Worm (Caenorhabditis elegans): ENCODE data around the gene cyn-13.
"Not testable (repeated sequence)": the region's sequence is repeated elsewhere in the genome, so short reads cannot be mapped to it uniquely, and the experiment has no call there.

The cyn-13 gene

ce11 chrIV:17087384-17088099 lies 28.9 kb downstream of the cyn-13 start, which contains the start of the genes snx-13 and snr-1 (continued):
- TF ChIP-seq jun-1 (tag; optimal IDR thresholded peaks at IDR 0.05): no peak
- TF ChIP-seq aly-2 (tag; optimal IDR thresholded peaks at IDR 0.05): no peak
- no peak for TF ChIP-seq ama-1 (optimal IDR thresholded peaks at IDR 0.05)
- TF ChIP-seq daf-12 (tag; optimal IDR thresholded peaks at IDR 0.05): no peak
- peak; percentile 19 for TF ChIP-seq fkh-10 (GFP tag; optimal IDR thresholded peaks at IDR 0.05)
- no peak for TF ChIP-seq fos-1 (tag; optimal IDR thresholded peaks at IDR 0.05)
- peak; percentile 56 for TF ChIP-seq lsy-12 (tag; optimal IDR thresholded peaks at IDR 0.05)
- peak; percentile 77 for TF ChIP-seq nfya-1 (tag; optimal IDR thresholded peaks at IDR 0.05; ENCODE audit: insufficient read depth)

- TF ChIP-seq nhr-28 (tag; optimal IDR thresholded peaks at IDR 0.05) (no peak), pqm-1 (tag; optimal IDR thresholded peaks at IDR 0.05) (no peak), pha-4 (tag; optimal IDR thresholded peaks at IDR 0.05) (no peak), nhr-237 (tag; optimal IDR thresholded peaks at IDR 0.05) (no peak), snpc-4 (tag; optimal IDR thresholded peaks at IDR 0.05) (no peak)
These were observed 31.6 kb downstream of the cyn-13 start for ce11 chrIV:17084839-17085238.

- TF ChIP-seq R02D3.7 (tag; optimal IDR thresholded peaks at IDR 0.05): no peak
- peak; percentile 12 for TF ChIP-seq hmg-11 (tag; optimal IDR thresholded peaks at IDR 0.05)
- no peak for TF ChIP-seq fkh-10 (GFP tag; optimal IDR thresholded peaks at IDR 0.05)
- peak; percentile 0 for TF ChIP-seq nfya-1 (tag; optimal IDR thresholded peaks at IDR 0.05; ENCODE audit: insufficient read depth)
- TF ChIP-seq pha-4 (tag; optimal IDR thresholded peaks at IDR 0.05): peak; percentile 15
- TF ChIP-seq nhr-237 (tag; optimal IDR thresholded peaks at IDR 0.05): no peak
- peak; percentile 46 for TF ChIP-seq lin-15B (tag; optimal IDR thresholded peaks at IDR 0.05)
These were observed 32.1 kb downstream of the cyn-13 start for ce11 chrIV:17084317-17084716.

ce11 chrIV:17078649-17079048 lies 37.8 kb downstream of the cyn-13 start, which contains the start of gene Y116A8C.25:
TSS of gene Y116A8C.25 (minus strand) at chrIV:17078749.
- no peak for TF ChIP-seq mml-1 (tag; optimal IDR thresholded peaks at IDR 0.05)
- no peak for TF ChIP-seq ztf-11 (tag; optimal IDR thresholded peaks at IDR 0.05)
- no peak for TF ChIP-seq egl-27 (tag; optimal IDR thresholded peaks at IDR 0.05)
- no peak for TF ChIP-seq ceh-28 (tag; optimal IDR thresholded peaks at IDR 0.05)
- TF ChIP-seq fos-1 (tag; optimal IDR thresholded peaks at IDR 0.05): no peak
- TF ChIP-seq R02D3.7 (tag; optimal IDR thresholded peaks at IDR 0.05): no peak
- TF ChIP-seq nhr-76 (tag; optimal IDR thresholded peaks at IDR 0.05): no peak
- TF ChIP-seq sea-2 (GFP tag; optimal IDR thresholded peaks at IDR 0.05): no peak
- TF ChIP-seq lin-39 (tag; optimal IDR thresholded peaks at IDR 0.05): no peak
- TF ChIP-seq nhr-43 (tag; optimal IDR thresholded peaks at IDR 0.05; ENCODE audit: poor library complexity, severe bottlenecking): no peak
- TF ChIP-seq nhr-28 (tag; optimal IDR thresholded peaks at IDR 0.05): no peak

- TF ChIP-seq nhr-43 (tag; optimal IDR thresholded peaks at IDR 0.05; ENCODE audit: poor library complexity, severe bottlenecking); jun-1 (tag; optimal IDR thresholded peaks at IDR 0.05); ceh-16 (tag; optimal IDR thresholded peaks at IDR 0.05): not testable (repeated sequence)
These were observed 45.7 kb downstream of the cyn-13 start, which contains the start of gene Y116A8C.24 for ce11 chrIV:17070791-17071190. TSS of gene Y116A8C.24 (minus strand) at chrIV:17070891.

- not testable (repeated sequence) for TF ChIP-seq hmg-11, nhr-12, ZK546.5 (tag; optimal IDR thresholded peaks at IDR 0.05)
These were observed 51.5 kb downstream of the cyn-13 start, which contains the start of gene Y116A8C.465 for ce11 chrIV:17064937-17065336. TSS of gene Y116A8C.465 (plus strand) at chrIV:17065237.

- not testable (repeated sequence) for TF ChIP-seq mdl-1, ztf-4, ceh-28 (tag; optimal IDR thresholded peaks at IDR 0.05)
These were observed 52.8 kb downstream of the cyn-13 start, which contains the start of gene Y116A8C.467 for ce11 chrIV:17063700-17064099. TSS of gene Y116A8C.467 (minus strand) at chrIV:17063800.

Measured in whole organism, L3 larva.